Fruit fly (Drosophila melanogaster) whole organism, embryonic: Measurements from ENCODE around the gene kni.

Experiments used
- Awh ChIP-seq: fragments of 200-800 bp; sonication (Bioruptor generic); IDR thresholded peaks from 2 replicates; pipeline ENCODE4, ENCODE4 v1.3.6; 2022; ENCODE audit warnings: missing biosample characterization, missing genetic modification characterization
- BtbVII ChIP-seq: fragments of 200-800 bp; sonication (Bioruptor generic); optimal IDR thresholded peaks from 3 replicates; lab custom pipeline; 2017; ENCODE audit warnings: missing biosample characterization, mild to moderate bottlenecking, missing genetic modification characterization
- CG1024 ChIP-seq: fragments of 200-800 bp; sonication (Bioruptor generic); IDR thresholded peaks from 2 replicates; pipeline ENCODE4 v1.3.6; 2022; ENCODE audit warnings: missing biosample characterization, missing genetic modification characterization
- CG1233 ChIP-seq: fragments of 200-800 bp; sonication (Bioruptor generic); optimal IDR thresholded peaks from 4 replicates; lab custom pipeline; 2018; ENCODE audit warnings: missing biosample characterization, mild to moderate bottlenecking, missing genetic modification characterization
- CG12769 ChIP-seq: fragments of 200-800 bp; sonication (Bioruptor generic); optimal IDR thresholded peaks from 2 replicates; lab custom pipeline; 2019; ENCODE audit warnings: missing biosample characterization, mild to moderate bottlenecking, missing genetic modification characterization, moderate library complexity
- CG13287 ChIP-seq: fragments of 200-800 bp; sonication (Bioruptor generic); IDR thresholded peaks from 2 replicates; pipeline ENCODE4 v1.3.6; 2022; ENCODE audit warnings: missing biosample characterization, missing genetic modification characterization; ENCODE audit not compliant: partially characterized antibody
- CG15601 ChIP-seq: fragments of 200-800 bp; sonication (Bioruptor generic); optimal IDR thresholded peaks from 3 replicates; lab custom pipeline; 2019; ENCODE audit warnings: missing biosample characterization, mild to moderate bottlenecking, missing genetic modification characterization, moderate library complexity
- CG17912 ChIP-seq: fragments of 200-800 bp; sonication (Bioruptor generic); optimal IDR thresholded peaks from 2 replicates; lab custom pipeline; 2018; ENCODE audit warnings: missing biosample characterization, mild to moderate bottlenecking, missing genetic modification characterization
- CG2199 ChIP-seq: fragments of 200-800 bp; sonication (Bioruptor generic); IDR thresholded peaks from 3 replicates; pipeline ENCODE4 v1.3.6; 2022; ENCODE audit warnings: missing biosample characterization, missing genetic modification characterization
- CG30431 ChIP-seq: fragments of 200-800 bp; sonication (Bioruptor generic); optimal IDR thresholded peaks from 2 replicates; lab custom pipeline; 2017; ENCODE audit warnings: missing biosample characterization, missing genetic modification characterization
- CG34224 ChIP-seq: fragments of 200-800 bp; sonication (Bioruptor generic); IDR thresholded peaks from 3 replicates; pipeline ENCODE4 v1.3.6; 2022; ENCODE audit warnings: missing biosample characterization, missing genetic modification characterization; ENCODE audit not compliant: partially characterized antibody
- CG3995 ChIP-seq: fragments of 200-800 bp; sonication (Bioruptor generic); optimal IDR thresholded peaks from 3 replicates; lab custom pipeline; 2016; ENCODE audit warnings: missing biosample characterization, missing genetic modification characterization
- CG4820 ChIP-seq: fragments of 200-800 bp; sonication (Bioruptor generic); optimal IDR thresholded peaks from 3 replicates; lab custom pipeline; 2016; ENCODE audit warnings: missing biosample characterization, missing genetic modification characterization
- CG8290 ChIP-seq, 3 experiments: fragments of 200-800 bp; sonication (Bioruptor generic); optimal IDR thresholded peaks; 2 replicates each; lab custom pipeline; 2016 to 2019; ENCODE audit warnings: missing biosample characterization in 3 of 3, missing genetic modification characterization in 3 of 3, mild to moderate bottlenecking in 2 of 3, moderate library complexity in 1 of 3
- CG9437 ChIP-seq: fragments of 200-800 bp; sonication (Bioruptor generic); optimal IDR thresholded peaks from 2 replicates; lab custom pipeline; 2018; ENCODE audit warnings: missing biosample characterization, mild to moderate bottlenecking, missing genetic modification characterization
- CoRest ChIP-seq: fragments of 200-800 bp; sonication (Bioruptor generic); optimal IDR thresholded peaks from 3 replicates; lab custom pipeline; 2018; ENCODE audit warnings: missing biosample characterization, mild to moderate bottlenecking, missing genetic modification characterization, moderate library complexity
- Dll ChIP-seq: fragments of 200-800 bp; sonication (Bioruptor generic); IDR thresholded peaks from 4 replicates; pipeline ENCODE4 v1.3.6; 2022; ENCODE audit warnings: missing biosample characterization, missing genetic modification characterization; ENCODE audit not compliant: partially characterized antibody
- Drgx ChIP-seq: fragments of 200-800 bp; sonication (Bioruptor generic); IDR thresholded peaks from 2 replicates; pipeline ENCODE4 v1.3.6; 2022; ENCODE audit warnings: missing biosample characterization, missing genetic modification characterization
- HLH3B ChIP-seq: fragments of 200-800 bp; sonication (Bioruptor generic); IDR thresholded peaks from 2 replicates; pipeline ENCODE4 v1.3.6; 2022; ENCODE audit warnings: missing biosample characterization, missing genetic modification characterization
- Hr78 ChIP-seq, 2 experiments: fragments of 200-800 bp in 1 of 2; fragments of >200 bp in 1 of 2; sonication (Bioruptor generic) in 1 of 2; optimal IDR thresholded peaks; 2 replicates each; lab custom pipeline; 2017 to 2019; ENCODE audit warnings: missing biosample characterization in 2 of 2, missing genetic modification characterization in 2 of 2, mild to moderate bottlenecking in 1 of 2, moderate library complexity in 1 of 2
- Hsf ChIP-seq: fragments of 200-800 bp; sonication (Bioruptor generic); optimal IDR thresholded peaks from 3 replicates; lab custom pipeline; 2016; ENCODE audit warnings: missing biosample characterization, missing genetic modification characterization
- Med ChIP-seq: fragments of 200-800 bp; sonication (Bioruptor generic); peaks from one replicate; lab custom pipeline; 2016; ENCODE audit warnings: missing biosample characterization, missing genetic modification characterization, mild to moderate bottlenecking, inconsistent platforms, moderate library complexity
- Neu2 ChIP-seq: fragments of 200-800 bp; sonication (Bioruptor generic); optimal IDR thresholded peaks from 3 replicates; lab custom pipeline; 2016; ENCODE audit warnings: missing biosample characterization, missing genetic modification characterization, borderline replicate concordance
- PHDP ChIP-seq: fragments of 200-800 bp; sonication (Bioruptor generic); optimal IDR thresholded peaks from 3 replicates; lab custom pipeline; 2018; ENCODE audit warnings: missing biosample characterization, mild to moderate bottlenecking, missing genetic modification characterization, moderate library complexity
- Pdp1 ChIP-seq, 2 experiments: fragments of 200-800 bp; sonication (Bioruptor generic); optimal IDR thresholded peaks; 3 replicates each; lab custom pipeline; 2016; ENCODE audit warnings: missing biosample characterization in 2 of 2, missing genetic modification characterization in 2 of 2, mild to moderate bottlenecking in 1 of 2, moderate library complexity in 1 of 2
- Ptx1 ChIP-seq: fragments of 200-800 bp; sonication (Bioruptor generic); IDR thresholded peaks from 2 replicates; pipeline ENCODE4 v1.3.6; 2022; ENCODE audit warnings: missing biosample characterization, missing genetic modification characterization
- Ssrp ChIP-seq: fragments of 200-800 bp; sonication (Bioruptor generic); optimal IDR thresholded peaks from 2 replicates; lab custom pipeline; 2018; ENCODE audit warnings: missing biosample characterization, mild to moderate bottlenecking, missing genetic modification characterization, moderate library complexity
- cad ChIP-seq: fragments of >200 bp; optimal IDR thresholded peaks from 2 replicates; lab custom pipeline; 2017; ENCODE audit warnings: missing biosample characterization, missing genetic modification characterization
- cg ChIP-seq: fragments of 200-800 bp; sonication (Bioruptor generic); optimal IDR thresholded peaks from 3 replicates; lab custom pipeline; 2019; ENCODE audit warnings: missing biosample characterization, mild to moderate bottlenecking, missing genetic modification characterization, moderate library complexity
- chinmo ChIP-seq: fragments of 200-800 bp; sonication (Bioruptor generic); IDR thresholded peaks from 4 replicates; pipeline ENCODE4 v1.3.6; 2022; ENCODE audit warnings: missing biosample characterization, missing genetic modification characterization; ENCODE audit not compliant: partially characterized antibody
- dm ChIP-seq: fragments of 200-800 bp; sonication (Bioruptor generic); optimal IDR thresholded peaks from 3 replicates; lab custom pipeline; 2016; ENCODE audit warnings: missing biosample characterization, missing genetic modification characterization
- gce ChIP-seq: fragments of 200-800 bp; sonication (Bioruptor generic); IDR thresholded peaks from 3 replicates; pipeline ENCODE4 v1.3.6; 2022; ENCODE audit warnings: missing biosample characterization, missing genetic modification characterization
- gcm2 ChIP-seq: fragments of 200-800 bp; sonication (Bioruptor generic); optimal IDR thresholded peaks from 2 replicates; lab custom pipeline; 2016; ENCODE audit warnings: missing biosample characterization, missing genetic modification characterization
- gem ChIP-seq: fragments of 200-800 bp; sonication (Bioruptor generic); optimal IDR thresholded peaks from 2 replicates; lab custom pipeline; 2019; ENCODE audit warnings: missing biosample characterization, mild to moderate bottlenecking, missing genetic modification characterization, moderate library complexity
- jumu ChIP-seq: fragments of 200-800 bp; sonication (Bioruptor generic); optimal IDR thresholded peaks from 3 replicates; lab custom pipeline; 2016; ENCODE audit warnings: missing biosample characterization, missing genetic modification characterization
- lab ChIP-seq: fragments of 200-800 bp; sonication (Bioruptor generic); optimal IDR thresholded peaks from 3 replicates; lab custom pipeline; 2017; ENCODE audit warnings: missing biosample characterization, missing genetic modification characterization, mild to moderate bottlenecking, moderate library complexity, missing genetic modification reagents
- nau ChIP-seq: fragments of 200-800 bp; sonication (Bioruptor generic); optimal IDR thresholded peaks from 3 replicates; lab custom pipeline; 2017; ENCODE audit warnings: missing biosample characterization, mild to moderate bottlenecking, missing genetic modification characterization, missing genetic modification reagents
- nerfin-1 ChIP-seq: fragments of 200-800 bp; sonication (Bioruptor generic); optimal IDR thresholded peaks from 3 replicates; lab custom pipeline; 2019; ENCODE audit warnings: missing biosample characterization, mild to moderate bottlenecking, missing genetic modification characterization, moderate library complexity
- nmo ChIP-seq: fragments of 200-800 bp; sonication (Bioruptor generic); optimal IDR thresholded peaks from 2 replicates; lab custom pipeline; 2018; ENCODE audit warnings: missing biosample characterization, mild to moderate bottlenecking, missing genetic modification characterization, moderate library complexity
- odd ChIP-seq: fragments of 200-800 bp; sonication (Bioruptor generic); optimal IDR thresholded peaks from 2 replicates; lab custom pipeline; 2017; ENCODE audit warnings: missing biosample characterization, mild to moderate bottlenecking, missing genetic modification characterization
- pan ChIP-seq, 4 experiments: fragments of >200 bp in 3 of 4; fragments of 200-800 bp in 1 of 4; sonication (Bioruptor generic) in 1 of 4; optimal IDR thresholded peaks in 3 of 4; IDR thresholded peaks in 1 of 4; 2 replicates each; pipeline versions ENCODE4 v1.3.6 to Lab custom; 2017 to 2022; ENCODE audit warnings: missing biosample characterization in 2 of 4, missing genetic modification characterization in 2 of 4, mixed read lengths in 1 of 4
- schlank ChIP-seq: fragments of 200-800 bp; sonication (Bioruptor generic); optimal IDR thresholded peaks from 2 replicates; lab custom pipeline; 2018; ENCODE audit warnings: missing biosample characterization, mild to moderate bottlenecking, missing genetic modification characterization
- sisA ChIP-seq: fragments of 200-800 bp; sonication (Bioruptor generic); IDR thresholded peaks from 2 replicates; pipeline ENCODE4 v1.3.6; 2022; ENCODE audit warnings: missing biosample characterization, missing genetic modification characterization
- sob ChIP-seq: fragments of 200-800 bp; sonication (Bioruptor generic); IDR thresholded peaks from 2 replicates; pipeline ENCODE4 v1.3.6; 2022; ENCODE audit warnings: missing biosample characterization, missing genetic modification characterization
- tgo ChIP-seq: fragments of 200-800 bp; sonication (Bioruptor generic); IDR thresholded peaks from 3 replicates; pipeline ENCODE4 v1.3.6; 2022; ENCODE audit warnings: missing biosample characterization, missing genetic modification characterization
- zfh1 ChIP-seq: fragments of 200-800 bp; sonication (Bioruptor generic); IDR thresholded peaks from 3 replicates; pipeline ENCODE4 v1.3.6; 2022; ENCODE audit warnings: missing biosample characterization, missing genetic modification characterization

Gene kni

dm6 chr3L:20730323-20731238, 35.4 kb upstream of the kni start, which contains the start of gene CG13252 (continued):
- peak; percentile 35 for TF ChIP-seq CG15601 (tag; lab: Kevin White, UChicago)
- TF ChIP-seq pan (optimal IDR thresholded peaks at IDR 0.05; lab: Kevin White, UChicago), result no peak
- peak in 1 of 2 experiments; percentile 8 for TF ChIP-seq pan (GFP tag; optimal IDR thresholded peaks at IDR 0.05 in 1 of 2, IDR thresholded peaks at IDR 0.05 in 1 of 2)
- peak; percentile 42 for TF ChIP-seq schlank (tag; lab: Kevin White, UChicago)
- TF ChIP-seq PHDP (tag; lab: Kevin White, UChicago), result peak; percentile 38
- no peak for TF ChIP-seq CG3995 (GFP tag; lab: Kevin White, UChicago)
- TF ChIP-seq lab (GFP tag; lab: Kevin White, UChicago), result peak; percentile 47
- TF ChIP-seq gce (GFP tag; lab: Robert Waterston, UW), result no peak
- peak; percentile 35 for TF ChIP-seq BtbVII (GFP tag; lab: Kevin White, UChicago)
- TF ChIP-seq CG4820, result no peak
- TF ChIP-seq chinmo (GFP tag; lab: Robert Waterston, UW), result peak; percentile 95; the same call in 3 of the 4 replicates
- TF ChIP-seq jumu (GFP tag; lab: Kevin White, UChicago), result no peak
- TF ChIP-seq gem (tag; lab: Kevin White, UChicago), result peak; percentile 11
- TF ChIP-seq CG1024 (GFP tag; lab: Robert Waterston, UW), result no peak
- no peak for TF ChIP-seq CG8290 (GFP tag; optimal IDR thresholded peaks at IDR 0.05; lab: Kevin White, UChicago)
- TF ChIP-seq CG8290 (tag; optimal IDR thresholded peaks at IDR 0.05; lab: Kevin White, UChicago), result peak in 1 of 2 experiments; percentile 82
- no peak for TF ChIP-seq CG9437 (GFP tag; lab: Kevin White, UChicago)
- peak; percentile 45 for TF ChIP-seq CoRest
- 0 out of 3 replicates have a peak, but pooled peaks have one; percentile 8 for TF ChIP-seq CG2199 (GFP tag; lab: Robert Waterston, UW)
- TF ChIP-seq Med, result peak; percentile 85
- TF ChIP-seq nmo (GFP tag; lab: Kevin White, UChicago), result no peak
- TF ChIP-seq dm (GFP tag; lab: Kevin White, UChicago), result no peak
- TF ChIP-seq sisA (GFP tag; lab: Robert Waterston, UW), result no peak
- TF ChIP-seq Hsf (GFP tag; lab: Kevin White, UChicago), result peak; percentile 10
- no peak for TF ChIP-seq Hr78 (GFP tag; optimal IDR thresholded peaks at IDR 0.05; lab: Kevin White, UChicago)
- TF ChIP-seq Ssrp (tag; lab: Kevin White, UChicago), result no peak
- 0 out of 2 replicates have a peak, but pooled peaks have one; percentile 6 for TF ChIP-seq HLH3B (GFP tag; lab: Robert Waterston, UW)
- TF ChIP-seq tgo (GFP tag; lab: Robert Waterston, UW), result no peak
- TF ChIP-seq gcm2, result no peak
- TF ChIP-seq zfh1 (GFP tag; lab: Robert Waterston, UW), result no peak
- TF ChIP-seq Awh (GFP tag; lab: Robert Waterston, UW), result peak; percentile 48; the same call in 1 of the 2 replicates
- no peak for TF ChIP-seq Drgx (GFP tag; lab: Robert Waterston, UW)
- peak; percentile 51; the same call in 1 of the 3 replicates for TF ChIP-seq CG34224 (GFP tag; lab: Robert Waterston, UW)
- TF ChIP-seq CG1233, result peak; percentile 24
- 0 out of 2 replicates have a peak, but pooled peaks have one; percentile 4 for TF ChIP-seq Ptx1
- TF ChIP-seq CG12769 (tag; lab: Kevin White, UChicago), result peak; percentile 70
- TF ChIP-seq Neu2 (GFP tag; lab: Kevin White, UChicago), result no peak
- TF ChIP-seq Dll (GFP tag; lab: Robert Waterston, UW), result peak; percentile 50; the same call in 2 of the 4 replicates
- peak in 1 of 2 experiments; percentile 97 for TF ChIP-seq Pdp1 (GFP tag; optimal IDR thresholded peaks at IDR 0.05; lab: Kevin White, UChicago)
- peak; percentile 59 for TF ChIP-seq odd
- peak; percentile 60 for TF ChIP-seq CG13287 (GFP tag; lab: Robert Waterston, UW)
- peak; percentile 26 for TF ChIP-seq cg (GFP tag; lab: Kevin White, UChicago)
- TF ChIP-seq nerfin-1 (tag; lab: Kevin White, UChicago), result no peak
- no peak for TF ChIP-seq CG30431 (GFP tag; lab: Kevin White, UChicago)
- peak; percentile 20; the same call in 1 of the 2 replicates for TF ChIP-seq sob
- TF ChIP-seq cad (GFP tag; lab: Kevin White, UChicago), result no peak
- no peak for TF ChIP-seq nau (GFP tag; lab: Kevin White, UChicago)
- peak; percentile 62 for TF ChIP-seq CG17912 (GFP tag; lab: Kevin White, UChicago)
